Worm (Caenorhabditis elegans): ENCODE measurements around the gene F18E9.8.

Gene F18E9.8

ce11 chrX:8608756-8609155 is 27.4 kb upstream of the F18E9.8 start (continued):
- TF ChIP-seq dmd-6 (GFP tag; IDR thresholded peaks at IDR 0.05) (peak; percentile 64), ztf-11 (tag; optimal IDR thresholded peaks at IDR 0.05) (no peak), ceh-44 (GFP tag; IDR thresholded peaks at IDR 0.05) (peak; percentile 63; the same call in 1 of the 2 replicates), ceh-82 (tag; optimal IDR thresholded peaks at IDR 0.05) (no peak)

- TF ChIP-seq nhr-41 (GFP tag; IDR thresholded peaks at IDR 0.05): no peak
- TF ChIP-seq snpc-4 (tag; optimal IDR thresholded peaks at IDR 0.05): no peak
- TF ChIP-seq ces-1 (GFP tag; optimal IDR thresholded peaks at IDR 0.05): no peak
- no peak for TF ChIP-seq zip-2 (tag; optimal IDR thresholded peaks at IDR 0.05)
- TF ChIP-seq hmg-1.1 (GFP tag; IDR thresholded peaks at IDR 0.05): peak; percentile 50; the same call in 1 of the 2 replicates
- peak; percentile 48 for TF ChIP-seq hlh-11 (tag; optimal IDR thresholded peaks at IDR 0.05)
- no peak for TF ChIP-seq madf-9 (GFP tag; conservative IDR thresholded peaks at IDR 0.05)
- TF ChIP-seq lin-1 (GFP tag; IDR thresholded peaks at IDR 0.05): no peak
- no peak for TF ChIP-seq nhr-102 (tag; optimal IDR thresholded peaks at IDR 0.05)
- no peak for TF ChIP-seq nhr-25 (tag; optimal IDR thresholded peaks at IDR 0.05; ENCODE audit: borderline replicate concordance, insufficient read depth)
- no peak for TF ChIP-seq mxl-3 (GFP tag; optimal IDR thresholded peaks at IDR 0.05)
- TF ChIP-seq dpl-1 (GFP tag; optimal IDR thresholded peaks at IDR 0.05): peak; percentile 52
- no peak for TF ChIP-seq pha-4 (GFP tag; IDR thresholded peaks at IDR 0.05)
- TF ChIP-seq pha-4 (tag; optimal IDR thresholded peaks at IDR 0.05): peak; percentile 85
- peak; percentile 60 for TF ChIP-seq mep-1 (tag; optimal IDR thresholded peaks at IDR 0.05)
- TF ChIP-seq dmd-9 (GFP tag; IDR thresholded peaks at IDR 0.05): no peak
- no peak for TF ChIP-seq egl-27 (tag; optimal IDR thresholded peaks at IDR 0.05)
- TF ChIP-seq nhr-11 (tag; optimal IDR thresholded peaks at IDR 0.05): no peak
- no peak for TF ChIP-seq daf-16 (GFP tag; optimal IDR thresholded peaks at IDR 0.05)
- TF ChIP-seq daf-16 (tag; optimal IDR thresholded peaks at IDR 0.05): peak; percentile 83
- no peak for TF ChIP-seq cey-2 (tag; optimal IDR thresholded peaks at IDR 0.05; ENCODE audit: borderline replicate concordance, insufficient read depth)
- TF ChIP-seq dve-1 (tag; optimal IDR thresholded peaks at IDR 0.05; ENCODE audit: insufficient read depth): peak; percentile 63
- peak; percentile 41 for TF ChIP-seq nhr-28 (tag; optimal IDR thresholded peaks at IDR 0.05)
- no peak for TF ChIP-seq ceh-20 (GFP tag; IDR thresholded peaks at IDR 0.05)
- no peak for TF ChIP-seq snpc-1.2 (GFP tag; IDR thresholded peaks at IDR 0.05)
- peak in 1 of 2 experiments; percentile 12 for TF ChIP-seq hif-1 (tag; optimal IDR thresholded peaks at IDR 0.05)
- TF ChIP-seq attf-4 (tag; optimal IDR thresholded peaks at IDR 0.05): no peak
- TF ChIP-seq sdz-12 (GFP tag; optimal IDR thresholded peaks at IDR 0.05): no peak
- TF ChIP-seq T20F7.1 (GFP tag; optimal IDR thresholded peaks at IDR 0.05): no peak
- TF ChIP-seq lsy-2 (tag; optimal IDR thresholded peaks at IDR 0.05): peak in 1 of 2 experiments; percentile 55
- no peak for TF ChIP-seq madf-5 (GFP tag; IDR thresholded peaks at IDR 0.05)
- no peak for TF ChIP-seq nhr-48 (tag; optimal IDR thresholded peaks at IDR 0.05)
- TF ChIP-seq ceh-28 (tag; optimal IDR thresholded peaks at IDR 0.05): no peak
- no peak for TF ChIP-seq Y75B8A.6 (GFP tag; IDR thresholded peaks at IDR 0.05)
- TF ChIP-seq aly-2 (tag; optimal IDR thresholded peaks at IDR 0.05): no peak
- TF ChIP-seq lin-29 (GFP tag; IDR thresholded peaks at IDR 0.05): no peak
- peak; percentile 34 for TF ChIP-seq nhr-6 (tag; optimal IDR thresholded peaks at IDR 0.05)
- no peak for TF ChIP-seq lir-3 (tag; optimal IDR thresholded peaks at IDR 0.05)
- TF ChIP-seq ztf-7 (tag; optimal IDR thresholded peaks at IDR 0.05): no peak
- peak; percentile 71 for TF ChIP-seq mes-2 (tag; optimal IDR thresholded peaks at IDR 0.05; ENCODE audit: poor library complexity, severe bottlenecking)
- TF ChIP-seq ztf-11 (tag; optimal IDR thresholded peaks at IDR 0.05): no peak
- peak; percentile 39; the same call in 1 of the 2 replicates for TF ChIP-seq dmd-6 (GFP tag; IDR thresholded peaks at IDR 0.05)
- no peak for TF ChIP-seq tra-1 (GFP tag; IDR thresholded peaks at IDR 0.05)
- no peak for TF ChIP-seq fos-1 (tag; optimal IDR thresholded peaks at IDR 0.05)
- TF ChIP-seq R02D3.7 (tag; optimal IDR thresholded peaks at IDR 0.05): no peak
- TF ChIP-seq arid-1 (GFP tag; conservative IDR thresholded peaks at IDR 0.05): no peak
Measured at ce11 chrX:8605005-8605404, 23.7 kb upstream of the F18E9.8 start, which contains the start of the genes H35N09.2 and H35N09.1. TSS of gene H35N09.2 (minus strand) at chrX:8605058. TSS of gene H35N09.1 (plus strand) at chrX:8605339.
